Worm (Caenorhabditis elegans) whole organism, L2 larva: ENCODE results near the gene dos-1.

Experiments used
- C34F6.9 ChIP-seq: fragments of 150-350 bp; optimal IDR thresholded peaks from 2 replicates; lab custom pipeline; 2014; ENCODE audit warnings: missing biosample characterization, missing genetic modification characterization
- R02D3.7 ChIP-seq: fragments of 150-350 bp; optimal IDR thresholded peaks from 2 replicates; lab custom pipeline; 2014; ENCODE audit warnings: missing biosample characterization, missing genetic modification characterization
- Y55F3AM.14 ChIP-seq: fragments of 200-800 bp; sonication (Bioruptor generic); optimal IDR thresholded peaks from 2 replicates; lab custom pipeline; 2018; ENCODE audit warnings: mild to moderate bottlenecking, missing genetic modification characterization, missing compliant biosample characterization
- ZK546.5 ChIP-seq: sonication (generic microtip); optimal IDR thresholded peaks from 2 replicates; lab custom pipeline; 2017; ENCODE audit warnings: missing biosample characterization, missing genetic modification characterization
- alr-1 ChIP-seq: fragments of 150-350 bp; optimal IDR thresholded peaks from 2 replicates; lab custom pipeline; 2014; ENCODE audit warnings: missing biosample characterization, missing genetic modification characterization
- ama-1 ChIP-seq: fragments of 150-350 bp; optimal IDR thresholded peaks from 2 replicates; lab custom pipeline; 2018; ENCODE audit warnings: inconsistent platforms
- blmp-1 ChIP-seq: sonication (generic microtip); optimal IDR thresholded peaks from 2 replicates; lab custom pipeline; 2017; ENCODE audit warnings: missing genetic modification characterization, mild to moderate bottlenecking, missing compliant biosample characterization, antibody characterized with exemption, moderate library complexity; ENCODE audit not compliant: insufficient read depth
- ceh-16 ChIP-seq: fragments of 150-350 bp; optimal IDR thresholded peaks from 2 replicates; lab custom pipeline; 2014; ENCODE audit warnings: missing biosample characterization, missing genetic modification characterization
- ceh-82 ChIP-seq: fragments of 150-350 bp; optimal IDR thresholded peaks from 2 replicates; lab custom pipeline; 2014; ENCODE audit warnings: missing biosample characterization, missing genetic modification characterization
- crh-2 ChIP-seq: sonication (generic microtip); optimal IDR thresholded peaks from 2 replicates; lab custom pipeline; 2017; ENCODE audit warnings: missing biosample characterization, missing genetic modification characterization
- egl-27 ChIP-seq: sonication (generic microtip); optimal IDR thresholded peaks from 3 replicates; lab custom pipeline; 2017; ENCODE audit warnings: missing biosample characterization, missing genetic modification reagents, missing genetic modification characterization
- elt-3 ChIP-seq: sonication (generic microtip); optimal IDR thresholded peaks from 2 replicates; lab custom pipeline; 2017; ENCODE audit warnings: missing biosample characterization, missing genetic modification characterization
- fos-1 ChIP-seq: fragments of 150-350 bp; optimal IDR thresholded peaks from 2 replicates; lab custom pipeline; 2014; ENCODE audit warnings: missing biosample characterization, missing genetic modification characterization
- lin-13 ChIP-seq: fragments of 150-350 bp; optimal IDR thresholded peaks from 2 replicates; lab custom pipeline; 2014; ENCODE audit warnings: missing biosample characterization, missing genetic modification reagents, missing genetic modification characterization
- lsy-2 ChIP-seq, 2 experiments: fragments of 150-350 bp in 1 of 2; sonication (generic microtip) in 1 of 2; optimal IDR thresholded peaks; 2 replicates each; lab custom pipeline; 2014 to 2017; ENCODE audit warnings: missing biosample characterization in 2 of 2, missing genetic modification characterization in 2 of 2
- mdl-1 ChIP-seq, 2 experiments: fragments of 150-350 bp in 1 of 2; sonication (generic microtip) in 1 of 2; optimal IDR thresholded peaks; 2 replicates each; lab custom pipeline; 2017; ENCODE audit warnings: missing biosample characterization in 2 of 2, missing genetic modification characterization in 2 of 2
- nhr-10 ChIP-seq: sonication (generic microtip); optimal IDR thresholded peaks from 2 replicates; lab custom pipeline; 2017; ENCODE audit warnings: missing biosample characterization, missing genetic modification characterization
- nhr-12 ChIP-seq: fragments of 150-350 bp; optimal IDR thresholded peaks from 2 replicates; lab custom pipeline; 2014; ENCODE audit warnings: missing biosample characterization, missing genetic modification characterization
- nhr-129 ChIP-seq: fragments of 150-350 bp; optimal IDR thresholded peaks from 2 replicates; lab custom pipeline; 2014; ENCODE audit warnings: missing biosample characterization, missing genetic modification characterization
- nhr-21 ChIP-seq: fragments of 150-350 bp; optimal IDR thresholded peaks from 2 replicates; lab custom pipeline; 2014; ENCODE audit warnings: missing biosample characterization, missing genetic modification characterization
- nhr-23 ChIP-seq: fragments of 150-350 bp; optimal IDR thresholded peaks from 2 replicates; lab custom pipeline; 2014; ENCODE audit warnings: missing biosample characterization, missing genetic modification reagents, missing genetic modification characterization
- nhr-237 ChIP-seq: fragments of 150-350 bp; optimal IDR thresholded peaks from 2 replicates; lab custom pipeline; 2014; ENCODE audit warnings: missing biosample characterization, missing genetic modification characterization
- nhr-6 ChIP-seq: fragments of 150-350 bp; optimal IDR thresholded peaks from 2 replicates; lab custom pipeline; 2014; ENCODE audit warnings: missing biosample characterization, missing genetic modification characterization
- sem-4 ChIP-seq: fragments of 150-350 bp; optimal IDR thresholded peaks from 2 replicates; lab custom pipeline; 2014; ENCODE audit warnings: missing biosample characterization, missing genetic modification reagents, missing genetic modification characterization
- skn-1 ChIP-seq: sonication (generic microtip); optimal IDR thresholded peaks from 2 replicates; lab custom pipeline; 2017; ENCODE audit warnings: missing biosample characterization, missing genetic modification characterization
- sma-3 ChIP-seq: sonication (generic microtip); optimal IDR thresholded peaks from 2 replicates; lab custom pipeline; 2016; ENCODE audit warnings: missing genetic modification reagents, missing genetic modification characterization, missing compliant biosample characterization
- sma-9 ChIP-seq, 2 experiments: fragments of 150-350 bp in 1 of 2; sonication (generic microtip) in 1 of 2; optimal IDR thresholded peaks; 2 replicates each; lab custom pipeline; 2014 to 2016; ENCODE audit warnings: missing genetic modification characterization in 2 of 2, mild to moderate bottlenecking in 1 of 2, missing biosample characterization in 1 of 2, missing compliant biosample characterization in 1 of 2, missing genetic modification reagents in 1 of 2, moderate library complexity in 1 of 2
- unc-39 ChIP-seq: fragments of 150-350 bp; optimal IDR thresholded peaks from 2 replicates; lab custom pipeline; 2014; ENCODE audit warnings: missing biosample characterization, missing genetic modification characterization
- unc-55 ChIP-seq: fragments of 150-350 bp; sonication (generic microtip); optimal IDR thresholded peaks from 3 replicates; lab custom pipeline; 2014; ENCODE audit warnings: missing biosample characterization, missing genetic modification reagents, missing genetic modification characterization
- unc-62 ChIP-seq: fragments of 150-350 bp; optimal IDR thresholded peaks from 2 replicates; lab custom pipeline; 2014; ENCODE audit warnings: missing biosample characterization, missing genetic modification reagents, missing genetic modification characterization
- ztf-1 ChIP-seq: fragments of 200-800 bp; sonication (Bioruptor generic); conservative IDR thresholded peaks from 2 replicates; pipeline ENCODE4 v1.3.6; 2022; ENCODE audit warnings: missing genetic modification characterization, missing compliant biosample characterization
- ztf-11 ChIP-seq: sonication (generic microtip); optimal IDR thresholded peaks from 2 replicates; lab custom pipeline; 2017; ENCODE audit warnings: missing biosample characterization, missing genetic modification characterization

Gene dos-1

ce11 chrIII:9103643-9104042 lies at the start of gene dos-1:
Gene dos-1, plus strand, starts transcription at chrIII:9103943.
- TF ChIP-seq C34F6.9 (tag; lab: Kevin White, UChicago), result no peak
- no peak for TF ChIP-seq crh-2 (tag; lab: Kevin White, UChicago)

ce11 chrIII:9054414-9055147 lies 49.2 kb upstream of the dos-1 start, which contains the start of gene cls-2:
Gene cls-2, plus strand, starts transcription at chrIII:9055048.
- TF ChIP-seq C34F6.9 (tag; lab: Kevin White, UChicago), result peak; percentile 12
- peak; percentile 31 for TF ChIP-seq crh-2 (tag; lab: Kevin White, UChicago)
- no peak for TF ChIP-seq mdl-1 (tag; optimal IDR thresholded peaks at IDR 0.05; lab: Kevin White, UChicago)
- peak; percentile 60 for TF ChIP-seq nhr-129
- peak in 1 of 2 experiments; percentile 23 for TF ChIP-seq lsy-2 (tag; optimal IDR thresholded peaks at IDR 0.05; lab: Kevin White, UChicago)
- TF ChIP-seq sma-3, result no peak
- TF ChIP-seq unc-55 (GFP tag; lab: Kevin White, UChicago), result peak; percentile 17
- TF ChIP-seq elt-3, result no peak

DNA sequence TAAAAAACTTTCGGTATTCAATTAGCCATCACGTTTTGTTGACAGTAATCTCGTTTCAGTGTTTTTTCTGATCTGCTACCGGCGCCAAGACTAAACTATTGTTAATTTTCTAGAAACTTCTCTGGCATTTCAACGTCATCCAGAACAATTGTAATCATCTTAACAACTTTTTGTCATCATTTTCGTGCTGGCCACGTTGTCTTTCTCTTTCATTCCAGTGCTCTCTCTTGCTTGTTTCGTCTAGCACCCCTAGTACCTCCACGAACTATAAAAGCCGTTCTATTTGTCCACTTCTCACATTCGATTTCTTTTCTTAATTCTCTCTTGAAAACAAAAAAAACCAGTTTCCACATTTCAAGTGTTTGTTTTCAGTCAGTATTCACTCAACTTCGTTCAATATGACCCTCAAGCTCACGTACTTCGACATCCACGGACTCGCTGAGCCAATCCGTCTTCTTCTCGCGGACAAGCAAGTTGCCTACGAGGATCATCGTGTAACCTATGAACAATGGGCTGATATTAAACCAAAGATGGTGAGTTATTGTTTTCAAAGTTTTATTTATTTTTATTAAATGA lies 44.7 kb upstream of the dos-1 start, which contains the start of gene gst-1:
Gene gst-1 (plus strand): TSS at position 373 of the 576 bp plus-strand sequence.
- TF ChIP-seq ama-1 (lab: Kevin White, UChicago) (peak; percentile 80), sma-3 (no peak), nhr-129 (no peak), nhr-10 (tag; lab: Kevin White, UChicago) (no peak), ztf-1 (GFP tag; lab: Robert Waterston, UW) (no peak), C34F6.9 (tag; lab: Kevin White, UChicago) (peak; percentile 41), lsy-2 (tag; optimal IDR thresholded peaks at IDR 0.05; lab: Kevin White, UChicago) (peak in 1 of 2 experiments; percentile 40), R02D3.7 (tag; lab: Kevin White, UChicago) (no peak), nhr-237 (tag; lab: Kevin White, UChicago) (no peak), unc-62 (no peak), lin-13 (GFP tag; lab: Kevin White, UChicago) (no peak), Y55F3AM.14 (GFP tag; lab: Kevin White, UChicago) (no peak), crh-2 (tag; lab: Kevin White, UChicago) (peak; percentile 84), fos-1 (peak; percentile 16), sma-9 (GFP tag; optimal IDR thresholded peaks at IDR 0.05; lab: Kevin White, UChicago) (peak; percentile 62), sma-9 (tag; optimal IDR thresholded peaks at IDR 0.05; lab: Kevin White, UChicago) (no peak), ztf-11 (tag; lab: Kevin White, UChicago) (no peak), nhr-6 (tag; lab: Kevin White, UChicago) (no peak), mdl-1 (tag; optimal IDR thresholded peaks at IDR 0.05; lab: Kevin White, UChicago) (no peak), egl-27 (tag; lab: Kevin White, UChicago) (no peak), skn-1 (tag; lab: Kevin White, UChicago) (peak; percentile 97), ceh-82 (tag; lab: Kevin White, UChicago) (no peak), blmp-1 (tag; lab: Kevin White, UChicago) (no peak)

ce11 chrIII:9060267-9060666 lies 43.5 kb upstream of the dos-1 start:
- TF ChIP-seq ZK546.5, result no peak
- TF ChIP-seq crh-2 (tag; lab: Kevin White, UChicago), result peak; percentile 21
- peak in 1 of 2 experiments; percentile 35 for TF ChIP-seq lsy-2 (tag; optimal IDR thresholded peaks at IDR 0.05; lab: Kevin White, UChicago)
- no peak for TF ChIP-seq C34F6.9 (tag; lab: Kevin White, UChicago)

DNA sequence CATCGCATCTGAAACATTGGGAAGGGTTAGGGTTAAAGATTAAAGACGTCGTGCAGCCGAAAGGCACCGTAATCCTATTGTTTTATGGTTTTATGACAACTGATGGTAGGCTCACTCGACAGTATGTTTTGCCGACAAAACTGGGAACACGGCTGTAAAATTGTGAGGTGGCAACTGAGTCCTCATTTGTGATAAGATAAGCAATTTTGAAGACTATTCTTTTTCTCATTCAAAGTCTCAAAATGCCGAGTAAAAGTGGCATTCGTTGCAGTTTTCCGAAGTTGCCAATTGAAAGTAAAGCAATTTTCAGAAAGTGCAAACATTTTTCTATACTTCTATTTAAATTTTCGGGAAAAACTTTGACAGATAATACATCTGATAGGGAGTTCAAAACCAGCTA lies 34.0 kb upstream of the dos-1 start:
- no peak for TF ChIP-seq mdl-1 (tag; optimal IDR thresholded peaks at IDR 0.05; lab: Kevin White, UChicago)
- no peak for TF ChIP-seq fos-1
- no peak for TF ChIP-seq elt-3
- no peak for TF ChIP-seq sma-9 (GFP tag; optimal IDR thresholded peaks at IDR 0.05; lab: Kevin White, UChicago)
- no peak for TF ChIP-seq sma-9 (tag; optimal IDR thresholded peaks at IDR 0.05; lab: Kevin White, UChicago)

- TF ChIP-seq ztf-11 (tag; lab: Kevin White, UChicago) (no peak), ceh-16 (tag; lab: Kevin White, UChicago) (no peak), sma-9 (GFP tag; optimal IDR thresholded peaks at IDR 0.05; lab: Kevin White, UChicago) (no peak), sma-9 (tag; optimal IDR thresholded peaks at IDR 0.05; lab: Kevin White, UChicago) (no peak), nhr-237 (tag; lab: Kevin White, UChicago) (no peak), nhr-23 (no peak), unc-39 (no peak), nhr-21 (tag; lab: Kevin White, UChicago) (no peak), nhr-10 (tag; lab: Kevin White, UChicago) (no peak), alr-1 (tag; lab: Kevin White, UChicago) (no peak), sem-4 (tag; lab: Kevin White, UChicago) (no peak), R02D3.7 (tag; lab: Kevin White, UChicago) (no peak), nhr-12 (no peak)
These were observed 32.4 kb upstream of the dos-1 start, which contains the start of gene lin-12 for ce11 chrIII:9071372-9071771. Gene lin-12, minus strand, starts transcription at chrIII:9071472.
